Fruit fly (Drosophila melanogaster) Kc167 (cell line): ENCODE data around the gene CG5653.

Experiments used
- Myc ChIP-seq: fragments of >200 bp; optimal IDR thresholded peaks from 2 replicates; lab custom pipeline; 2017; ENCODE audit warnings: missing external identifiers
- Sin3A ChIP-seq: fragments of >200 bp; optimal IDR thresholded peaks from 2 replicates; lab custom pipeline; 2018; ENCODE audit warnings: missing external identifiers
- h ChIP-seq: fragments of >200 bp; optimal IDR thresholded peaks from 3 replicates; lab custom pipeline; 2018; ENCODE audit warnings: missing external identifiers
- insv ChIP-seq: fragments of >200 bp; optimal IDR thresholded peaks from 3 replicates; lab custom pipeline; 2018; ENCODE audit warnings: missing external identifiers
- psq ChIP-seq: fragments of >200 bp; optimal IDR thresholded peaks from 2 replicates; lab custom pipeline; 2017; ENCODE audit warnings: missing external identifiers
- ttk ChIP-seq: sonication (Bioruptor generic); optimal IDR thresholded peaks from 2 replicates; lab custom pipeline; 2017; ENCODE audit warnings: missing external identifiers

The CG5653 gene

dm6 chr3L:8990128-8990527 is 24.0 kb upstream of the CG5653 start, which contains the start of gene CG5280:
Gene CG5280 (minus strand): TSS chr3L:8990228.
- no peak for TF ChIP-seq psq (lab: Kevin White, UChicago)

dm6 chr3L:8986582-8986981 is 20.4 kb upstream of the CG5653 start, which contains the start of gene CG5068:
Gene CG5068 (plus strand): TSS chr3L:8986710.
- no peak for TF ChIP-seq h (lab: Kevin White, UChicago)
- no peak for TF ChIP-seq insv (lab: Kevin White, UChicago)
- TF ChIP-seq Sin3A (lab: Kevin White, UChicago), result no peak
- TF ChIP-seq ttk, result no peak
- no peak for TF ChIP-seq Myc (lab: Kevin White, UChicago)
- no peak for TF ChIP-seq psq (lab: Kevin White, UChicago)

dm6 chr3L:8985848-8986320 is 19.7 kb upstream of the CG5653 start, which contains the start of gene Galk:
Gene Galk (minus strand): TSS chr3L:8986091.
- TF ChIP-seq h (lab: Kevin White, UChicago) (no peak), ttk (no peak), Myc (lab: Kevin White, UChicago) (no peak), psq (lab: Kevin White, UChicago) (no peak), Sin3A (lab: Kevin White, UChicago) (no peak), insv (lab: Kevin White, UChicago) (no peak)

- TF ChIP-seq Sin3A (lab: Kevin White, UChicago), result no peak
- TF ChIP-seq psq (lab: Kevin White, UChicago), result no peak
- no peak for TF ChIP-seq ttk
- no peak for TF ChIP-seq Myc (lab: Kevin White, UChicago)
- no peak for TF ChIP-seq insv (lab: Kevin White, UChicago)
- no peak for TF ChIP-seq h (lab: Kevin White, UChicago)
Observed at dm6 chr3L:8985132-8985847, 19.1 kb upstream of the CG5653 start.

- TF ChIP-seq ttk (no peak), h (lab: Kevin White, UChicago) (no peak), Sin3A (lab: Kevin White, UChicago) (no peak), insv (lab: Kevin White, UChicago) (no peak), Myc (lab: Kevin White, UChicago) (no peak), psq (lab: Kevin White, UChicago) (no peak)
Observed at dm6 chr3L:8982044-8982443, 15.9 kb upstream of the CG5653 start.

- TF ChIP-seq insv (lab: Kevin White, UChicago) (no peak), Myc (lab: Kevin White, UChicago) (no peak), h (lab: Kevin White, UChicago) (no peak), ttk (no peak)
Observed at dm6 chr3L:8981495-8981894, 15.3 kb upstream of the CG5653 start, which contains the start of gene CG13314. Gene CG13314 (plus strand): TSS chr3L:8981795.

dm6 chr3L:8979780-8980179 is 13.6 kb upstream of the CG5653 start, which contains the start of gene CG5644:
Gene CG5644 (minus strand): TSS chr3L:8979880.
- TF ChIP-seq insv (lab: Kevin White, UChicago) (no peak), ttk (no peak)

dm6 chr3L:8978678-8979413 is 12.7 kb upstream of the CG5653 start:
- TF ChIP-seq psq (lab: Kevin White, UChicago) (no peak), insv (lab: Kevin White, UChicago) (no peak), h (lab: Kevin White, UChicago) (no peak), ttk (no peak), Myc (lab: Kevin White, UChicago) (no peak), Sin3A (lab: Kevin White, UChicago) (no peak)

dm6 chr3L:8974478-8975477 is 8.6 kb upstream of the CG5653 start, which contains the start of the genes pix and Srp68:
Gene pix (minus strand): TSS chr3L:8974765.
Gene Srp68 (plus strand): TSS chr3L:8975046.
- no peak for TF ChIP-seq ttk
- TF ChIP-seq Myc (lab: Kevin White, UChicago), result no peak
- TF ChIP-seq h (lab: Kevin White, UChicago), result no peak
- no peak for TF ChIP-seq insv (lab: Kevin White, UChicago)
- no peak for TF ChIP-seq psq (lab: Kevin White, UChicago)
- no peak for TF ChIP-seq Sin3A (lab: Kevin White, UChicago)

dm6 chr3L:8968437-8968836 is 2.3 kb upstream of the CG5653 start, which contains the start of gene CG5026:
Gene CG5026 (plus strand): TSS chr3L:8968528.
- TF ChIP-seq Myc (lab: Kevin White, UChicago) (no peak), h (lab: Kevin White, UChicago) (no peak), ttk (no peak), psq (lab: Kevin White, UChicago) (no peak), Sin3A (lab: Kevin White, UChicago) (no peak), insv (lab: Kevin White, UChicago) (no peak)

- no peak for TF ChIP-seq h (lab: Kevin White, UChicago)
- no peak for TF ChIP-seq psq (lab: Kevin White, UChicago)
- TF ChIP-seq Sin3A (lab: Kevin White, UChicago), result no peak
- TF ChIP-seq Myc (lab: Kevin White, UChicago), result no peak
- no peak for TF ChIP-seq ttk
- no peak for TF ChIP-seq insv (lab: Kevin White, UChicago)
Observed at dm6 chr3L:8964458-8964857, 1.7 kb downstream of the CG5653 start, which contains the start of gene ValRS-m. Gene ValRS-m (minus strand): TSS chr3L:8964769.
